Fruit fly (Drosophila melanogaster): Measurements from ENCODE around the gene CG15385.

CG15385 gene

dm6 chr2L:2202853-2203717, 9.3 kb downstream of the CG15385 start:
- no peak for TF ChIP-seq Sin3A (optimal IDR thresholded peaks at IDR 0.05)
- no peak for TF ChIP-seq psq (optimal IDR thresholded peaks at IDR 0.05)
- TF ChIP-seq h (optimal IDR thresholded peaks at IDR 0.05), result no peak
- no peak for TF ChIP-seq ttk (optimal IDR thresholded peaks at IDR 0.05)
- TF ChIP-seq insv (optimal IDR thresholded peaks at IDR 0.05), result no peak
- TF ChIP-seq Myc (optimal IDR thresholded peaks at IDR 0.05), result no peak

- TF ChIP-seq Myc (optimal IDR thresholded peaks at IDR 0.05) (no peak), insv (optimal IDR thresholded peaks at IDR 0.05) (no peak), h (optimal IDR thresholded peaks at IDR 0.05) (no peak), ttk (optimal IDR thresholded peaks at IDR 0.05) (no peak), Sin3A (optimal IDR thresholded peaks at IDR 0.05) (no peak), psq (optimal IDR thresholded peaks at IDR 0.05) (no peak)
These were observed 10.1 kb downstream of the CG15385 start for dm6 chr2L:2202018-2202852.

dm6 chr2L:2201107-2201561, 11.2 kb downstream of the CG15385 start:
- TF ChIP-seq psq (optimal IDR thresholded peaks at IDR 0.05), result no peak
- TF ChIP-seq insv (optimal IDR thresholded peaks at IDR 0.05), result no peak
- TF ChIP-seq Sin3A (optimal IDR thresholded peaks at IDR 0.05), result no peak
- TF ChIP-seq Myc (optimal IDR thresholded peaks at IDR 0.05), result no peak
- no peak for TF ChIP-seq h (optimal IDR thresholded peaks at IDR 0.05)
- TF ChIP-seq ttk (optimal IDR thresholded peaks at IDR 0.05), result no peak

dm6 chr2L:2200136-2201036, 12.0 kb downstream of the CG15385 start:
- TF ChIP-seq ttk (optimal IDR thresholded peaks at IDR 0.05) (no peak), Myc (optimal IDR thresholded peaks at IDR 0.05) (no peak), h (optimal IDR thresholded peaks at IDR 0.05) (no peak), Sin3A (optimal IDR thresholded peaks at IDR 0.05) (no peak), psq (optimal IDR thresholded peaks at IDR 0.05) (no peak), insv (optimal IDR thresholded peaks at IDR 0.05) (no peak)

- TF ChIP-seq Myc (optimal IDR thresholded peaks at IDR 0.05) (no peak), Sin3A (optimal IDR thresholded peaks at IDR 0.05) (no peak), psq (optimal IDR thresholded peaks at IDR 0.05) (no peak), insv (optimal IDR thresholded peaks at IDR 0.05) (no peak), ttk (optimal IDR thresholded peaks at IDR 0.05) (no peak), h (optimal IDR thresholded peaks at IDR 0.05) (no peak)
These were observed 13.0 kb downstream of the CG15385 start for dm6 chr2L:2199433-2199796.

- TF ChIP-seq ttk (optimal IDR thresholded peaks at IDR 0.05) (no peak), psq (optimal IDR thresholded peaks at IDR 0.05) (no peak), Sin3A (optimal IDR thresholded peaks at IDR 0.05) (no peak), insv (optimal IDR thresholded peaks at IDR 0.05) (no peak), h (optimal IDR thresholded peaks at IDR 0.05) (no peak)
These were observed 13.5 kb downstream of the CG15385 start for dm6 chr2L:2198613-2199432.

- TF ChIP-seq psq (optimal IDR thresholded peaks at IDR 0.05) (no peak), ttk (optimal IDR thresholded peaks at IDR 0.05) (no peak), h (optimal IDR thresholded peaks at IDR 0.05) (no peak), insv (optimal IDR thresholded peaks at IDR 0.05) (no peak), Sin3A (optimal IDR thresholded peaks at IDR 0.05) (no peak), Myc (optimal IDR thresholded peaks at IDR 0.05) (no peak)
These were observed 14.3 kb downstream of the CG15385 start for dm6 chr2L:2198119-2198494.

- no peak for TF ChIP-seq h (optimal IDR thresholded peaks at IDR 0.05)
These were observed 14.8 kb downstream of the CG15385 start, which contains the start of gene COX7AL2 for dm6 chr2L:2197475-2198118. COX7AL2 (minus strand) TSS chr2L:2197912.

dm6 chr2L:2196590-2197474, 15.5 kb downstream of the CG15385 start:
- TF ChIP-seq insv (optimal IDR thresholded peaks at IDR 0.05) (no peak), ttk (optimal IDR thresholded peaks at IDR 0.05) (no peak), Myc (optimal IDR thresholded peaks at IDR 0.05) (no peak), h (optimal IDR thresholded peaks at IDR 0.05) (no peak), psq (optimal IDR thresholded peaks at IDR 0.05) (no peak), Sin3A (optimal IDR thresholded peaks at IDR 0.05) (no peak)

dm6 chr2L:2195328-2195727, 17.0 kb downstream of the CG15385 start:
- TF ChIP-seq ttk (optimal IDR thresholded peaks at IDR 0.05), result no peak
- no peak for TF ChIP-seq insv (optimal IDR thresholded peaks at IDR 0.05)
- TF ChIP-seq psq (optimal IDR thresholded peaks at IDR 0.05), result no peak
- TF ChIP-seq h (optimal IDR thresholded peaks at IDR 0.05), result no peak

Data from Kc167 (cell line).